Worm (Caenorhabditis elegans) whole organism, L4/young adult: Measurements from ENCODE around the gene F44G4.1.

ENCODE experiments used
- W03F9.2 ChIP-seq: fragments of 150-350 bp; optimal IDR thresholded peaks from 2 replicates; lab custom pipeline; 2014; ENCODE audit warnings: missing biosample characterization, missing genetic modification characterization
- dao-5 ChIP-seq: sonication (generic microtip); optimal IDR thresholded peaks from 2 replicates; lab custom pipeline; 2016; ENCODE audit warnings: missing genotype, missing genetic modification characterization, moderate library complexity, missing compliant biosample characterization
- him-1 ChIP-seq: sonication (generic microtip); optimal IDR thresholded peaks from 2 replicates; lab custom pipeline; 2016; ENCODE audit warnings: missing genotype, missing genetic modification reagents, missing genetic modification characterization, missing compliant biosample characterization

DNA sequence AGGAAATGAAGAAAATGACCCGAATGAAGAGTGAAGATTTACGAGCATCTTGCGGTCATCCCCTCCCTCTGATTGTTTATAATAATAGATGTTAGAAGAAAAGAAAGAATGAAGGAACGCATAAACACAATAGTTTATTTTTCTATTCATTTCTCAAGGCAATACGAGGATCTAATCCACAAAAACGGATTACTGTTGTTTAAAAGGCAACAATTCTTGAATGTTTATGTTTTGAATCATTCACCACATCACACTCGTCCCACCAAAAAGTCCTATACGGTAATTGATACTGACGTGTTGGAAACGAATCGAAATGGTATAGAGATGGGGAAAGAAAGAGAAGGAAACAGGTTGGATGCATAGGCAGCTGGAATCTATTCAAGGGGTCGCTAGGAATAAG is 27.2 kb downstream of the F44G4.1 start:
- TF ChIP-seq W03F9.2 (tag; lab: Kevin White, UChicago) (no peak), him-1 (tag; lab: Kevin White, UChicago) (no peak), dao-5 (tag; lab: Kevin White, UChicago) (no peak)
